Fruit fly (Drosophila melanogaster) whole organism, prepupa: ENCODE measurements around the gene CG12728.

Experiments
- CG16779 ChIP-seq: fragments of 200-800 bp; sonication (Bioruptor generic); optimal IDR thresholded peaks from 3 replicates; lab custom pipeline; 2017; ENCODE audit warnings: missing biosample characterization, mild to moderate bottlenecking, missing genetic modification characterization
- CG3919 ChIP-seq: fragments of 200-800 bp; sonication (Bioruptor generic); optimal IDR thresholded peaks from 3 replicates; lab custom pipeline; 2016; ENCODE audit warnings: missing biosample characterization, missing genetic modification characterization
- CG6854 ChIP-seq: fragments of 200-800 bp; sonication (Bioruptor generic); optimal IDR thresholded peaks from 2 replicates; lab custom pipeline; 2017; ENCODE audit warnings: missing biosample characterization, mild to moderate bottlenecking, missing genetic modification characterization
- CG8319 ChIP-seq: fragments of 200-800 bp; sonication (Bioruptor generic); optimal IDR thresholded peaks from 3 replicates; lab custom pipeline; 2016; ENCODE audit warnings: missing biosample characterization, missing genetic modification characterization
- CG9139 ChIP-seq: fragments of 200-800 bp; sonication (Bioruptor generic); optimal IDR thresholded peaks from 3 replicates; lab custom pipeline; 2017; ENCODE audit warnings: missing biosample characterization, mild to moderate bottlenecking, missing genetic modification characterization

DNA sequence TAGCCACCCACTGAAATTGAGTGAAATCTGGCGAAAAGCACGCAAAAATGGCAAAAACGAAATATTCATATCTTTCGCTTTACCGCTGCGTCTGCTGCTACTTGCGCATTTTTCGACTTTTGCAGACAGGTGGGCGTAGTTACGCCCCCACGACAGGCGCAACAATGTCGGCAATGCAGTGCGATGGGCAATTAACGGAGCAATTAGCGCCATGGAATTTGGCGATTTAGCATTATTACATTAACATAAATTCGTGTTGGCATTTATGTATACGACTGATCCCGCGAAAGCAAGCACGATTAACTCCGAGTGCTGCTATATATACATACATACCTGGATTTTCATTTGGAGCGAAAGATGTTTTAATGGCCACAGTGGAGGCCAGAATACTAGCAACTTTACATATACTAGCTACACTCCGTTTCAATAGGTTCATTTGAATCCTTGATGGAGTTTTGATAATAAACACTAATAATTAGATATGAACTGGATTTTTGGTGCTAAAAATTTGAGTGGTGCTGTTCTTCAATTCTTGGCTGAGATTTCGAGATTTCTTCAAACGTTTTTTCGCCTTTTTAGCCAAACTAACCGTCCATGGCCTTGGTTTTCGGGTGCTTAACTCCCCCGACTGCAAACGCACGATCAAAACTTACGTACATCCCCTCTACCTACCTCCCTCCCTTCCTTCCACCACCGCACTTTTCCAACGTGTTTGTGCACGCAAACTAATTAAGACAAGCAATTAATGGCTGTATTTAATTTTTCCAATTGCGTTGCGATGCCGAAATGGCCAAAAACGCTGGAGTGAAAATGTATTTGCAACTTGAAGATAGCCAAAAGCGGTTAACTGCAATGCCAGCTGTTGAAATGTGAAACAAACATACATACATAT is 45.4 kb upstream of the CG12728 start:
- TF ChIP-seq CG8319 (GFP tag; lab: Kevin White, UChicago) (no peak), CG16779 (tag; lab: Kevin White, UChicago) (no peak), CG6854 (GFP tag; lab: Kevin White, UChicago) (no peak), CG3919 (peak; percentile 53), CG9139 (no peak)
